Worm (Caenorhabditis elegans) whole organism, L3 larva: ENCODE measurements around the gene F42A6.2.

Experiments
- ceh-28 ChIP-seq: fragments of 150-350 bp; optimal IDR thresholded peaks from 2 replicates; lab custom pipeline; 2014; ENCODE audit warnings: missing biosample characterization, missing genetic modification reagents, missing genetic modification characterization
- egl-27 ChIP-seq: sonication (generic microtip); optimal IDR thresholded peaks from 4 replicates; lab custom pipeline; 2017; ENCODE audit warnings: missing biosample characterization, missing genetic modification reagents, missing genetic modification characterization
- elt-1 ChIP-seq: fragments of 150-350 bp; optimal IDR thresholded peaks from 2 replicates; lab custom pipeline; 2014; ENCODE audit warnings: missing biosample characterization, missing genetic modification characterization
- hmg-11 ChIP-seq: sonication (generic microtip); optimal IDR thresholded peaks from 2 replicates; lab custom pipeline; 2016; ENCODE audit warnings: missing genetic modification characterization, missing compliant biosample characterization
- lsy-12 ChIP-seq: sonication (generic microtip); optimal IDR thresholded peaks from 2 replicates; lab custom pipeline; 2016; ENCODE audit warnings: mild to moderate bottlenecking, missing genetic modification characterization, missing compliant biosample characterization
- nhr-237 ChIP-seq: fragments of 150-350 bp; optimal IDR thresholded peaks from 2 replicates; lab custom pipeline; 2014; ENCODE audit warnings: missing biosample characterization, missing genetic modification characterization
- nhr-25 ChIP-seq: sonication (generic microtip); optimal IDR thresholded peaks from 2 replicates; lab custom pipeline; 2017; ENCODE audit warnings: missing biosample characterization, missing genetic modification characterization
- nhr-67 ChIP-seq: fragments of 150-350 bp; optimal IDR thresholded peaks from 2 replicates; lab custom pipeline; 2014; ENCODE audit warnings: missing biosample characterization, missing genetic modification characterization
- nhr-76 ChIP-seq: fragments of 150-350 bp; sonication (generic microtip); optimal IDR thresholded peaks from 5 replicates; lab custom pipeline; 2014; ENCODE audit warnings: missing biosample characterization, missing genetic modification characterization
- pha-4 ChIP-seq: fragments of 150-350 bp; optimal IDR thresholded peaks from 2 replicates; lab custom pipeline; 2014; ENCODE audit warnings: missing biosample characterization, missing genetic modification reagents, missing genetic modification characterization
- tbx-2 ChIP-seq: sonication (generic microtip); optimal IDR thresholded peaks from 2 replicates; lab custom pipeline; 2016; ENCODE audit warnings: mild to moderate bottlenecking, missing genetic modification characterization, missing compliant biosample characterization
- ztf-11 ChIP-seq: fragments of 150-350 bp; optimal IDR thresholded peaks from 2 replicates; lab custom pipeline; 2014; ENCODE audit warnings: missing biosample characterization, missing genetic modification characterization
- ztf-4 ChIP-seq: fragments of 150-350 bp; optimal IDR thresholded peaks from 2 replicates; lab custom pipeline; 2014; ENCODE audit warnings: missing biosample characterization, missing genetic modification characterization

DNA sequence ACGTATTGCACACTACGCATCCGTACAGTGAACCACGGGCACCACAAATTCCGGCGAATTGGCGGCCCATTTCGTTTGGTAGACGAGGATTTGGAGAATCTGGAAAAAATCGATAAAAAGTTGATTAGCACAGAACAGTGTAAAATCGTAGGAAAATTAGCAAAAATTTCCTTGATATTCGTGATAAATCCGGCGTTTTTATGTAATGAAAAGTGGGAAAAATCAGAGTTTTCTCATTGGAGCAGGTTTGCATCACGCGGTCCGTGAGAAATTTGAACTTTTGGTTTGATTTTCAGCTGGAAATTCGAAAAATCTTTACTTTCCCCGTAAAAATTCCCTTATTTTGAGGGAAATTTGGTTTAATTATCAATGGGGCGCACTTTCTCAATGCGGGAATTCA is 42.8 kb downstream of the F42A6.2 start, which contains the start of gene B0546.4:
- TF ChIP-seq ceh-28 (tag; lab: Kevin White, UChicago) (no peak), elt-1 (tag; lab: Kevin White, UChicago) (no peak), nhr-237 (tag; lab: Kevin White, UChicago) (no peak), egl-27 (tag; lab: Kevin White, UChicago) (no peak), nhr-76 (tag; lab: Kevin White, UChicago) (no peak), lsy-12 (tag; lab: Kevin White, UChicago) (no peak), pha-4 (tag; lab: Kevin White, UChicago) (no peak), nhr-67 (tag; lab: Kevin White, UChicago) (no peak), ztf-4 (tag; lab: Kevin White, UChicago) (no peak), nhr-25 (tag; lab: Kevin White, UChicago) (no peak), ztf-11 (tag; lab: Kevin White, UChicago) (no peak), tbx-2 (no peak), hmg-11 (no peak)
